Fruit fly (Drosophila melanogaster) whole organism, embryonic: Measurements from ENCODE around the gene Uba4.

ENCODE experiments used
- Atf6 ChIP-seq: fragments of 200-800 bp; sonication (Bioruptor generic); IDR thresholded peaks from 2 replicates; pipeline ENCODE4 v1.3.6; 2022; ENCODE audit warnings: missing biosample characterization, missing genetic modification characterization
- CG12391 ChIP-seq: fragments of 200-800 bp; sonication (Bioruptor generic); optimal IDR thresholded peaks from 3 replicates; lab custom pipeline; 2018; ENCODE audit warnings: missing biosample characterization, mild to moderate bottlenecking, missing genetic modification characterization, moderate library complexity
- CG15011 ChIP-seq: fragments of 200-800 bp; sonication (Bioruptor generic); optimal IDR thresholded peaks from 3 replicates; lab custom pipeline; 2018; ENCODE audit warnings: missing biosample characterization, mild to moderate bottlenecking, missing genetic modification characterization
- CG15514 ChIP-seq: fragments of 200-800 bp; sonication (Bioruptor generic); optimal IDR thresholded peaks from 3 replicates; lab custom pipeline; 2017; ENCODE audit warnings: missing biosample characterization, missing genetic modification characterization, mild to moderate bottlenecking, moderate library complexity, missing genetic modification reagents
- CG15601 ChIP-seq: fragments of 200-800 bp; sonication (Bioruptor generic); optimal IDR thresholded peaks from 3 replicates; lab custom pipeline; 2019; ENCODE audit warnings: missing biosample characterization, mild to moderate bottlenecking, missing genetic modification characterization, moderate library complexity
- CG16813 ChIP-seq: fragments of 200-800 bp; sonication (Bioruptor generic); IDR thresholded peaks from 3 replicates; pipeline ENCODE4 v1.3.6; 2022; ENCODE audit warnings: missing biosample characterization, missing genetic modification characterization; ENCODE audit not compliant: partially characterized antibody
- CG17186 ChIP-seq: fragments of 200-800 bp; sonication (Bioruptor generic); optimal IDR thresholded peaks from 3 replicates; lab custom pipeline; 2017; ENCODE audit warnings: missing biosample characterization, missing genetic modification reagents, missing genetic modification characterization
- CG17328 ChIP-seq: fragments of 200-800 bp; sonication (Bioruptor generic); IDR thresholded peaks from 2 replicates; pipeline ENCODE4 v1.3.6; 2022; ENCODE audit warnings: missing biosample characterization, missing genetic modification characterization
- CG18599 ChIP-seq: fragments of 200-800 bp; sonication (Bioruptor generic); optimal IDR thresholded peaks from 3 replicates; lab custom pipeline; 2017; ENCODE audit warnings: missing biosample characterization, missing genetic modification characterization, mild to moderate bottlenecking, moderate library complexity, missing genetic modification reagents
- CG3065 ChIP-seq: fragments of 200-800 bp; sonication (Bioruptor generic); optimal IDR thresholded peaks from 2 replicates; lab custom pipeline; 2016; ENCODE audit warnings: missing biosample characterization, missing genetic modification characterization
- CG3163 ChIP-seq: fragments of 200-800 bp; sonication (Bioruptor generic); optimal IDR thresholded peaks from 3 replicates; lab custom pipeline; 2016; ENCODE audit warnings: missing biosample characterization, missing genetic modification characterization
- CG7963 ChIP-seq: fragments of 200-800 bp; sonication (Bioruptor generic); IDR thresholded peaks from 3 replicates; pipeline ENCODE4 v1.3.6; 2022; ENCODE audit warnings: missing biosample characterization, missing genetic modification characterization; ENCODE audit not compliant: partially characterized antibody
- CG9876 ChIP-seq: fragments of 200-800 bp; sonication (Bioruptor generic); optimal IDR thresholded peaks from 2 replicates; lab custom pipeline; 2016; ENCODE audit warnings: missing biosample characterization, missing genetic modification characterization
- CTCF ChIP-seq: fragments of 200-800 bp; sonication (Bioruptor generic); optimal IDR thresholded peaks from 2 replicates; lab custom pipeline; 2017; ENCODE audit warnings: missing biosample characterization, mild to moderate bottlenecking, missing genetic modification characterization, moderate library complexity
- Dek ChIP-seq: fragments of 200-800 bp; sonication (Bioruptor generic); optimal IDR thresholded peaks from 3 replicates; lab custom pipeline; 2019; ENCODE audit warnings: missing biosample characterization, mild to moderate bottlenecking, missing genetic modification characterization, moderate library complexity
- HmgZ ChIP-seq: fragments of 200-800 bp; sonication (Bioruptor generic); optimal IDR thresholded peaks from 2 replicates; lab custom pipeline; 2018; ENCODE audit warnings: missing biosample characterization, mild to moderate bottlenecking, missing genetic modification characterization
- Jarid2 ChIP-seq: fragments of 200-800 bp; sonication (Bioruptor generic); optimal IDR thresholded peaks from 3 replicates; lab custom pipeline; 2017; ENCODE audit warnings: mild to moderate bottlenecking, missing biosample characterization, missing genetic modification reagents, missing genetic modification characterization
- MTF-1 ChIP-seq: fragments of 200-800 bp; sonication (Bioruptor generic); optimal IDR thresholded peaks from 2 replicates; lab custom pipeline; 2018; ENCODE audit warnings: missing biosample characterization, mild to moderate bottlenecking, missing genetic modification characterization, borderline replicate concordance
- Optix ChIP-seq: fragments of 200-800 bp; sonication (Bioruptor generic); IDR thresholded peaks from 3 replicates; pipeline ENCODE4 v1.3.6; 2022; ENCODE audit warnings: missing biosample characterization, missing genetic modification characterization
- Sin3A ChIP-seq: fragments of >200 bp; optimal IDR thresholded peaks from 2 replicates; lab custom pipeline; 2018
- Six4 ChIP-seq: fragments of 200-800 bp; sonication (Bioruptor generic); optimal IDR thresholded peaks from 2 replicates; lab custom pipeline; 2016; ENCODE audit warnings: missing biosample characterization, missing genetic modification characterization
- Vsx1 ChIP-seq: fragments of 200-800 bp; sonication (Bioruptor generic); optimal IDR thresholded peaks from 2 replicates; lab custom pipeline; 2017; ENCODE audit warnings: missing biosample characterization, mild to moderate bottlenecking, missing genetic modification characterization, missing genetic modification reagents
- bbx ChIP-seq: fragments of 200-800 bp; sonication (Bioruptor generic); IDR thresholded peaks from 2 replicates; pipeline ENCODE4 v1.3.6; 2022; ENCODE audit warnings: missing biosample characterization, missing genetic modification characterization; ENCODE audit not compliant: partially characterized antibody
- caup ChIP-seq: fragments of 200-800 bp; sonication (Bioruptor generic); optimal IDR thresholded peaks from 3 replicates; lab custom pipeline; 2017; ENCODE audit warnings: missing biosample characterization, mild to moderate bottlenecking, missing genetic modification characterization, moderate library complexity; ENCODE audit not compliant: severe bottlenecking
- chif ChIP-seq, 2 experiments: fragments of 200-800 bp; sonication (Bioruptor generic); optimal IDR thresholded peaks; 3 replicates each; lab custom pipeline; 2016; ENCODE audit warnings: missing biosample characterization in 2 of 2, missing genetic modification characterization in 2 of 2
- corto ChIP-seq: fragments of 200-800 bp; sonication (Bioruptor generic); optimal IDR thresholded peaks from 2 replicates; lab custom pipeline; 2016; ENCODE audit warnings: missing biosample characterization, mild to moderate bottlenecking, missing genetic modification characterization, moderate library complexity
- dmrt99B ChIP-seq: fragments of 200-800 bp; sonication (Bioruptor generic); optimal IDR thresholded peaks from 2 replicates; lab custom pipeline; 2018; ENCODE audit warnings: missing biosample characterization, mild to moderate bottlenecking, missing genetic modification characterization, moderate library complexity
- dysf ChIP-seq: fragments of 200-800 bp; sonication (Bioruptor generic); IDR thresholded peaks from 3 replicates; pipeline ENCODE4 v1.3.6; 2022; ENCODE audit warnings: missing biosample characterization, missing genetic modification characterization
- ems ChIP-seq: fragments of 200-800 bp; sonication (Bioruptor generic); optimal IDR thresholded peaks from 3 replicates; lab custom pipeline; 2016; ENCODE audit warnings: missing biosample characterization, missing genetic modification characterization
- en ChIP-seq: fragments of 200-800 bp; sonication (Bioruptor generic); optimal IDR thresholded peaks from 2 replicates; lab custom pipeline; 2016; ENCODE audit warnings: missing biosample characterization, missing genetic modification characterization
- esg ChIP-seq: fragments of 200-800 bp; sonication (Bioruptor generic); conservative IDR thresholded peaks from 2 replicates; pipeline ENCODE4 v1.3.6; 2022; ENCODE audit warnings: missing biosample characterization, missing genetic modification characterization
- eve ChIP-seq, 2 experiments: fragments of >200 bp; optimal IDR thresholded peaks; 2 replicates each; lab custom pipeline; 2017; ENCODE audit warnings: missing biosample characterization in 2 of 2, missing genetic modification characterization in 2 of 2
- ewg ChIP-seq: fragments of 200-800 bp; sonication (Bioruptor generic); optimal IDR thresholded peaks from 3 replicates; lab custom pipeline; 2017; ENCODE audit warnings: mild to moderate bottlenecking, missing biosample characterization, missing genetic modification reagents, missing genetic modification characterization
- gro ChIP-seq: fragments of 200-800 bp; sonication (Bioruptor generic); optimal IDR thresholded peaks from 2 replicates; lab custom pipeline; 2016; ENCODE audit warnings: missing biosample characterization, missing genetic modification characterization
- h ChIP-seq: fragments of >200 bp; optimal IDR thresholded peaks from 2 replicates; lab custom pipeline; 2017
- ind ChIP-seq: fragments of 200-800 bp; sonication (Bioruptor generic); optimal IDR thresholded peaks from 3 replicates; lab custom pipeline; 2016; ENCODE audit warnings: missing biosample characterization, missing genetic modification characterization
- inv ChIP-seq: fragments of 200-800 bp; sonication (Bioruptor generic); IDR thresholded peaks from 2 replicates; pipeline ENCODE4 v1.3.6; 2022; ENCODE audit warnings: missing biosample characterization, missing genetic modification characterization; ENCODE audit not compliant: partially characterized antibody
- lmd ChIP-seq: fragments of 200-800 bp; sonication (Bioruptor generic); IDR thresholded peaks from 2 replicates; pipeline ENCODE4 v1.3.6; 2022; ENCODE audit warnings: missing biosample characterization, missing genetic modification characterization
- mirr ChIP-seq: fragments of 200-800 bp; sonication (Bioruptor generic); optimal IDR thresholded peaks from 3 replicates; lab custom pipeline; 2018; ENCODE audit warnings: missing biosample characterization, mild to moderate bottlenecking, missing genetic modification characterization
- nerfin-1 ChIP-seq: fragments of 200-800 bp; sonication (Bioruptor generic); optimal IDR thresholded peaks from 3 replicates; lab custom pipeline; 2019; ENCODE audit warnings: missing biosample characterization, mild to moderate bottlenecking, missing genetic modification characterization, moderate library complexity
- phol ChIP-seq: fragments of 200-800 bp; sonication (Bioruptor generic); optimal IDR thresholded peaks from 3 replicates; lab custom pipeline; 2018; ENCODE audit warnings: missing biosample characterization, mild to moderate bottlenecking, missing genetic modification characterization, moderate library complexity
- prd ChIP-seq, 3 experiments: fragments of >200 bp in 2 of 3; fragments of 200-800 bp in 1 of 3; sonication (Bioruptor generic) in 1 of 3; optimal IDR thresholded peaks in 2 of 3; IDR thresholded peaks in 1 of 3; 2 replicates in 2 of 3; 3 replicates in 1 of 3; pipeline versions ENCODE4 v1.3.6 to Lab custom; 2017 to 2022; ENCODE audit warnings: missing biosample characterization in 1 of 3, missing genetic modification characterization in 1 of 3
- pzg ChIP-seq: fragments of 200-800 bp; sonication (Bioruptor generic); optimal IDR thresholded peaks from 3 replicates; lab custom pipeline; 2018; ENCODE audit warnings: missing biosample characterization, mild to moderate bottlenecking, missing genetic modification characterization, moderate library complexity
- row ChIP-seq: fragments of 200-800 bp; sonication (Bioruptor generic); IDR thresholded peaks from 3 replicates; pipeline ENCODE4 v1.3.6; 2022; ENCODE audit warnings: missing biosample characterization, missing genetic modification characterization
- slbo ChIP-seq: fragments of 200-800 bp; sonication (Bioruptor generic); IDR thresholded peaks from 2 replicates; pipeline ENCODE4 v1.3.6; 2022; ENCODE audit warnings: missing biosample characterization, missing genetic modification characterization
- slp2 ChIP-seq: fragments of 200-800 bp; sonication (Bioruptor generic); optimal IDR thresholded peaks from 2 replicates; lab custom pipeline; 2016; ENCODE audit warnings: missing biosample characterization, missing genetic modification characterization
- sob ChIP-seq: fragments of 200-800 bp; sonication (Bioruptor generic); IDR thresholded peaks from 2 replicates; pipeline ENCODE4 v1.3.6; 2022; ENCODE audit warnings: missing biosample characterization, missing genetic modification characterization
- tup ChIP-seq: fragments of 200-800 bp; sonication (Bioruptor generic); optimal IDR thresholded peaks from 2 replicates; lab custom pipeline; 2016; ENCODE audit warnings: missing biosample characterization, mild to moderate bottlenecking, missing genetic modification characterization, moderate library complexity
- vfl ChIP-seq: fragments of 200-800 bp; sonication (Bioruptor generic); optimal IDR thresholded peaks from 2 replicates; lab custom pipeline; 2016; ENCODE audit warnings: missing biosample characterization, missing genetic modification characterization
- vnd ChIP-seq: fragments of 200-800 bp; sonication (Bioruptor generic); IDR thresholded peaks from 3 replicates; pipeline ENCODE4 v1.3.6; 2022; ENCODE audit warnings: missing biosample characterization, missing genetic modification characterization; ENCODE audit not compliant: partially characterized antibody
- zfh2 ChIP-seq: fragments of 200-800 bp; sonication (Bioruptor generic); optimal IDR thresholded peaks from 2 replicates; lab custom pipeline; 2016; ENCODE audit warnings: missing biosample characterization, missing genetic modification characterization

Gene Uba4

DNA sequence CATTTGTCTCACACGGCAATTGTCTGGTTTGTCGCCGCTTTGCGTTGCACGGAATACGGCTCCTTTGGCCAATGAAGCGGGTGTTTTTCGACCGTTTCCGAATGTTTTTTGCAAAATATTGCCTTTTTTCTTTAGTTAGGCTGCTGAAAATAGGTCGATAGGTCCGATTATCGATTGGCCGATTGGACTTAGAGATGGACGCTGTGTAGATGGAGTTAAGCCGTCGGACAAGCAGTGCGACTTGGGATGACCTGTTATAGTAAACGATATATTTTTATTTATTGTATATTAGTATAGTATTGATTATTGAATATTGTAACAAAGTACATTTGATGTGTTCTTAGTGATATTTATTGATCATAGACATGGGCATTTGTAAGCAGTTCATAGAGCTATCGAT is 11.1 kb downstream of the Uba4 start, which contains the start of the genes lmgA and lmgB (continued):
- TF ChIP-seq CG3163 (GFP tag; lab: Kevin White, UChicago) (no peak), pzg (GFP tag; lab: Kevin White, UChicago) (peak; percentile 80), CG15514 (GFP tag; lab: Kevin White, UChicago) (peak; percentile 56), en (GFP tag; lab: Kevin White, UChicago) (no peak), CG17328 (GFP tag; lab: Robert Waterston, UW) (no peak), ind (GFP tag; lab: Kevin White, UChicago) (peak; percentile 62), CG18599 (GFP tag; lab: Kevin White, UChicago) (no peak), Vsx1 (GFP tag; lab: Kevin White, UChicago) (no peak), zfh2 (peak; percentile 27), CG7963 (GFP tag; lab: Robert Waterston, UW) (peak; percentile 87), Atf6 (GFP tag; lab: Robert Waterston, UW) (no peak), CG12391 (tag; lab: Kevin White, UChicago) (peak; percentile 70), CG15601 (tag; lab: Kevin White, UChicago) (peak; percentile 44), lmd (GFP tag; lab: Robert Waterston, UW) (peak; percentile 12; the same call in 1 of the 2 replicates), ewg (GFP tag; lab: Kevin White, UChicago) (no peak), vfl (GFP tag; lab: Kevin White, UChicago) (peak; percentile 57), phol (peak; percentile 59), sob (GFP tag; lab: Robert Waterston, UW) (peak; percentile 47; the same call in 1 of the 2 replicates), tup (GFP tag; lab: Kevin White, UChicago) (peak; percentile 40), chif (GFP tag; optimal IDR thresholded peaks at IDR 0.05; lab: Kevin White, UChicago) (no peak), CG17186 (no peak), CG15011 (GFP tag; lab: Kevin White, UChicago) (no peak), gro (peak; percentile 30), mirr (GFP tag; lab: Kevin White, UChicago) (no peak), slbo (GFP tag; lab: Robert Waterston, UW) (peak; percentile 76), ems (GFP tag; lab: Kevin White, UChicago) (no peak), eve (GFP tag; optimal IDR thresholded peaks at IDR 0.05; lab: Kevin White, UChicago) (no peak), bbx (peak; percentile 82), dysf (GFP tag; lab: Robert Waterston, UW) (peak; percentile 17; the same call in 1 of the 3 replicates), prd (optimal IDR thresholded peaks at IDR 0.05; lab: Kevin White, UChicago) (no peak), prd (GFP tag; IDR thresholded peaks at IDR 0.05; lab: Robert Waterston, UW) (peak; percentile 48; the same call in 1 of the 3 replicates), vnd (peak; percentile 88), slp2 (no peak), dmrt99B (tag; lab: Kevin White, UChicago) (no peak), CG16813 (GFP tag; lab: Robert Waterston, UW) (peak; percentile 92), HmgZ (tag; lab: Kevin White, UChicago) (peak; percentile 76), MTF-1 (GFP tag; lab: Kevin White, UChicago) (no peak), row (GFP tag; lab: Robert Waterston, UW) (peak; percentile 61), inv (GFP tag; lab: Robert Waterston, UW) (peak; percentile 82), CTCF (peak; percentile 22), esg (GFP tag; lab: Robert Waterston, UW) (peak; percentile 37), Six4 (peak; percentile 14), CG9876 (GFP tag; lab: Kevin White, UChicago) (no peak), Dek (tag; lab: Kevin White, UChicago) (peak; percentile 41), Sin3A (lab: Kevin White, UChicago) (peak; percentile 32), CG3065 (GFP tag; lab: Kevin White, UChicago) (no peak), nerfin-1 (tag; lab: Kevin White, UChicago) (peak; percentile 6), Optix (GFP tag; lab: Robert Waterston, UW) (no peak), corto (GFP tag; lab: Kevin White, UChicago) (peak; percentile 35), Jarid2 (GFP tag; lab: Kevin White, UChicago) (no peak), h (lab: Kevin White, UChicago) (no peak), caup (GFP tag; lab: Kevin White, UChicago) (no peak)
